Worm (Caenorhabditis elegans) whole organism, L4/young adult: ENCODE results near the gene fbxa-98.

Experiments used
- W03F9.2 ChIP-seq: fragments of 150-350 bp; optimal IDR thresholded peaks from 2 replicates; lab custom pipeline; 2014; ENCODE audit warnings: missing biosample characterization, missing genetic modification characterization
- him-1 ChIP-seq: sonication (generic microtip); optimal IDR thresholded peaks from 2 replicates; lab custom pipeline; 2016; ENCODE audit warnings: missing genotype, missing genetic modification reagents, missing genetic modification characterization, missing compliant biosample characterization

- no peak for TF ChIP-seq W03F9.2 (tag; lab: Kevin White, UChicago)
- no peak for TF ChIP-seq him-1 (tag; lab: Kevin White, UChicago)
These were observed 23.5 kb upstream of the fbxa-98 start, which contains the start of gene C08F11.13 for ce11 chrIV:13609755-13610154.
